Fruit fly (Drosophila melanogaster) whole organism, adult: ENCODE measurements around the gene CG14676.

ENCODE experiments used
- CG11617 ChIP-seq: fragments of 200-800 bp; sonication (Bioruptor generic); optimal IDR thresholded peaks from 2 replicates; lab custom pipeline; 2017; ENCODE audit warnings: mild to moderate bottlenecking, missing biosample characterization, missing genetic modification reagents, missing genetic modification characterization
- CG12768 ChIP-seq: fragments of 200-800 bp; sonication (Bioruptor generic); optimal IDR thresholded peaks from 2 replicates; lab custom pipeline; 2017; ENCODE audit warnings: missing biosample characterization, missing genetic modification characterization, mild to moderate bottlenecking, moderate library complexity, missing genetic modification reagents
- CG14711 ChIP-seq: fragments of 200-800 bp; sonication (Bioruptor generic); optimal IDR thresholded peaks from 2 replicates; lab custom pipeline; 2018; ENCODE audit warnings: missing biosample characterization, mild to moderate bottlenecking, missing genetic modification characterization, moderate library complexity
- CG1620 ChIP-seq: fragments of 200-800 bp; sonication (Bioruptor generic); optimal IDR thresholded peaks from 2 replicates; lab custom pipeline; 2016; ENCODE audit warnings: missing biosample characterization, missing genetic modification characterization
- CG33017 ChIP-seq: fragments of 200-800 bp; sonication (Bioruptor generic); optimal IDR thresholded peaks from 2 replicates; lab custom pipeline; 2018; ENCODE audit warnings: missing biosample characterization, mild to moderate bottlenecking, missing genetic modification characterization, moderate library complexity
- CG5204 ChIP-seq: fragments of 200-800 bp; sonication (Bioruptor generic); optimal IDR thresholded peaks from 2 replicates; lab custom pipeline; 2016; ENCODE audit warnings: missing biosample characterization, missing genetic modification characterization
- CG7045 ChIP-seq: fragments of 200-800 bp; sonication (Bioruptor generic); optimal IDR thresholded peaks from 2 replicates; lab custom pipeline; 2017; ENCODE audit warnings: missing biosample characterization, mild to moderate bottlenecking, missing genetic modification characterization
- CG7101 ChIP-seq: fragments of 200-800 bp; sonication (Bioruptor generic); optimal IDR thresholded peaks from 2 replicates; lab custom pipeline; 2018; ENCODE audit warnings: missing biosample characterization, mild to moderate bottlenecking, missing genetic modification characterization, moderate library complexity
- Clk ChIP-seq: fragments of 200-800 bp; sonication (Bioruptor generic); optimal IDR thresholded peaks from 2 replicates; lab custom pipeline; 2017; ENCODE audit warnings: missing biosample characterization, missing genetic modification characterization
- Crg-1 ChIP-seq: fragments of 200-800 bp; sonication (Bioruptor generic); optimal IDR thresholded peaks from 2 replicates; lab custom pipeline; 2016; ENCODE audit warnings: missing biosample characterization, missing genetic modification characterization
- Hr96 ChIP-seq: fragments of 200-800 bp; sonication (Bioruptor generic); optimal IDR thresholded peaks from 2 replicates; lab custom pipeline; 2016; ENCODE audit warnings: missing biosample characterization, missing genetic modification characterization
- Mnt ChIP-seq: fragments of 200-800 bp; sonication (Bioruptor generic); optimal IDR thresholded peaks from 2 replicates; lab custom pipeline; 2016; ENCODE audit warnings: missing biosample characterization, mild to moderate bottlenecking, missing genetic modification characterization
- bab1 ChIP-seq: fragments of 200-800 bp; sonication (Bioruptor generic); optimal IDR thresholded peaks from 3 replicates; lab custom pipeline; 2019; ENCODE audit warnings: missing biosample characterization, mild to moderate bottlenecking, missing genetic modification characterization, moderate library complexity
- cic ChIP-seq: fragments of 200-800 bp; sonication (Bioruptor generic); optimal IDR thresholded peaks from 2 replicates; lab custom pipeline; 2017; ENCODE audit warnings: missing biosample characterization, mild to moderate bottlenecking, missing genetic modification characterization, moderate library complexity
- cnc ChIP-seq, 2 experiments: fragments of >200 bp; optimal IDR thresholded peaks; 2 replicates each; lab custom pipeline; 2017
- kay ChIP-seq: fragments of 200-800 bp; sonication (Bioruptor generic); peaks from one replicate; lab custom pipeline; 2016; ENCODE audit warnings: missing biosample characterization, missing genetic modification characterization, borderline replicate concordance
- ovo ChIP-seq: fragments of 200-800 bp; sonication (Bioruptor generic); optimal IDR thresholded peaks from 2 replicates; lab custom pipeline; 2016; ENCODE audit warnings: missing biosample characterization, missing genetic modification characterization
- pad ChIP-seq: fragments of 200-800 bp; sonication (Bioruptor generic); optimal IDR thresholded peaks from 3 replicates; lab custom pipeline; 2017; ENCODE audit warnings: missing biosample characterization, missing genetic modification characterization, mild to moderate bottlenecking, moderate library complexity, missing genetic modification reagents
- tj ChIP-seq: fragments of 200-800 bp; sonication (Bioruptor generic); optimal IDR thresholded peaks from 3 replicates; lab custom pipeline; 2017; ENCODE audit warnings: missing biosample characterization, mild to moderate bottlenecking, missing genetic modification characterization, moderate library complexity
- toe ChIP-seq: fragments of 200-800 bp; sonication (Bioruptor generic); optimal IDR thresholded peaks from 2 replicates; lab custom pipeline; 2016; ENCODE audit warnings: missing biosample characterization, missing genetic modification characterization

The CG14676 gene

dm6 chr3R:5846570-5847270, at the start of gene CG14676:
CG14676 (plus strand) TSS chr3R:5847220.
- TF ChIP-seq kay (GFP tag; lab: Kevin White, UChicago) (peak; percentile 73), cnc (optimal IDR thresholded peaks at IDR 0.05; lab: Kevin White, UChicago) (peak in 1 of 2 experiments; percentile 17), CG11617 (GFP tag; lab: Kevin White, UChicago) (no peak), toe (GFP tag; lab: Kevin White, UChicago) (no peak), CG33017 (tag; lab: Kevin White, UChicago) (no peak), CG1620 (GFP tag; lab: Kevin White, UChicago) (no peak), bab1 (GFP tag; lab: Kevin White, UChicago) (no peak), CG12768 (no peak), pad (GFP tag; lab: Kevin White, UChicago) (no peak), CG7101 (tag; lab: Kevin White, UChicago) (no peak), cic (no peak), tj (no peak), Hr96 (GFP tag; lab: Kevin White, UChicago) (no peak), Crg-1 (no peak)

dm6 chr3R:5797709-5798108, 49.3 kb upstream of the CG14676 start:
- TF ChIP-seq CG11617 (GFP tag; lab: Kevin White, UChicago): no peak
- TF ChIP-seq CG7045: no peak
- TF ChIP-seq Crg-1: no peak
- TF ChIP-seq tj: no peak
- no peak for TF ChIP-seq ovo (GFP tag; lab: Kevin White, UChicago)
- TF ChIP-seq Hr96 (GFP tag; lab: Kevin White, UChicago): no peak
- no peak for TF ChIP-seq CG33017 (tag; lab: Kevin White, UChicago)
- no peak for TF ChIP-seq CG14711 (tag; lab: Kevin White, UChicago)
- TF ChIP-seq bab1 (GFP tag; lab: Kevin White, UChicago): no peak
- no peak for TF ChIP-seq pad (GFP tag; lab: Kevin White, UChicago)
- no peak for TF ChIP-seq cnc (optimal IDR thresholded peaks at IDR 0.05; lab: Kevin White, UChicago)
- TF ChIP-seq toe (GFP tag; lab: Kevin White, UChicago): no peak
- TF ChIP-seq CG12768: no peak

- TF ChIP-seq CG11617 (GFP tag; lab: Kevin White, UChicago) (no peak), CG7045 (no peak), cic (peak; percentile 6)
Observed at dm6 chr3R:5801703-5802436, 45.1 kb upstream of the CG14676 start, which contains the start of gene CG11000. CG11000 (plus strand) TSS chr3R:5802328.

- TF ChIP-seq cic (no peak), tj (no peak), CG1620 (GFP tag; lab: Kevin White, UChicago) (no peak), CG12768 (no peak)
Observed at dm6 chr3R:5813157-5813659, 33.8 kb upstream of the CG14676 start, which contains the start of gene CG42675. CG42675 (plus strand) TSS chr3R:5813609.

- TF ChIP-seq kay (GFP tag; lab: Kevin White, UChicago) (peak; percentile 86), Mnt (no peak)
Observed at dm6 chr3R:5821243-5821642, 25.8 kb upstream of the CG14676 start, which contains the start of gene Hpr1. Hpr1 (minus strand) TSS chr3R:5821440.

dm6 chr3R:5821750-5822149, 25.3 kb upstream of the CG14676 start, which contains the start of gene CG46303:
CG46303 (plus strand) TSS chr3R:5821972.
- TF ChIP-seq pad (GFP tag; lab: Kevin White, UChicago) (no peak), CG11617 (GFP tag; lab: Kevin White, UChicago) (no peak), cic (no peak), ovo (GFP tag; lab: Kevin White, UChicago) (no peak), Clk (GFP tag; lab: Kevin White, UChicago) (no peak), CG7045 (no peak), CG12768 (no peak), Hr96 (GFP tag; lab: Kevin White, UChicago) (no peak), Crg-1 (no peak), tj (no peak), CG33017 (tag; lab: Kevin White, UChicago) (no peak)

dm6 chr3R:5824456-5824855, 22.6 kb upstream of the CG14676 start, which contains the start of the genes Sec20 and dgrn:
Sec20 (minus strand) TSS chr3R:5824532.
dgrn (plus strand) TSS chr3R:5824615.
- TF ChIP-seq CG7101 (tag; lab: Kevin White, UChicago): peak; percentile 73
- TF ChIP-seq Crg-1: peak; percentile 55
- peak; percentile 36 for TF ChIP-seq Clk (GFP tag; lab: Kevin White, UChicago)
- peak; percentile 63 for TF ChIP-seq pad (GFP tag; lab: Kevin White, UChicago)
- peak; percentile 72 for TF ChIP-seq CG1620 (GFP tag; lab: Kevin White, UChicago)
- TF ChIP-seq ovo (GFP tag; lab: Kevin White, UChicago): peak; percentile 57
- TF ChIP-seq cic: peak; percentile 20
- peak; percentile 62 for TF ChIP-seq tj
- peak; percentile 54 for TF ChIP-seq CG33017 (tag; lab: Kevin White, UChicago)
- TF ChIP-seq cnc (optimal IDR thresholded peaks at IDR 0.05; lab: Kevin White, UChicago): no peak
- TF ChIP-seq CG14711 (tag; lab: Kevin White, UChicago): peak; percentile 66
- peak; percentile 69 for TF ChIP-seq toe (GFP tag; lab: Kevin White, UChicago)
- peak; percentile 74 for TF ChIP-seq Mnt
- peak; percentile 42 for TF ChIP-seq CG12768
- peak; percentile 60 for TF ChIP-seq CG7045
- TF ChIP-seq bab1 (GFP tag; lab: Kevin White, UChicago): peak; percentile 64
- TF ChIP-seq Hr96 (GFP tag; lab: Kevin White, UChicago): peak; percentile 40
- peak; percentile 96 for TF ChIP-seq kay (GFP tag; lab: Kevin White, UChicago)
- TF ChIP-seq CG11617 (GFP tag; lab: Kevin White, UChicago): peak; percentile 74
- TF ChIP-seq CG5204 (GFP tag; lab: Kevin White, UChicago): peak; percentile 64
